Worm (Caenorhabditis elegans) whole organism, young adult: ENCODE measurements around the gene catp-6.
A peak's percentile ranks its signal among the peaks of the same experiment; 100 is the strongest.

Source experiments
- B0035.1 ChIP-seq: sonication (generic microtip); optimal IDR thresholded peaks from 2 replicates; lab custom pipeline; 2016; ENCODE audit warnings: missing genetic modification characterization, mild to moderate bottlenecking, missing compliant biosample characterization, missing genotype, missing genetic modification reagents
- B0261.1 ChIP-seq: sonication (generic microtip); optimal IDR thresholded peaks from 2 replicates; lab custom pipeline; 2016; ENCODE audit warnings: mild to moderate bottlenecking, missing genetic modification characterization, moderate library complexity, missing compliant biosample characterization
- C06A6.2 ChIP-seq: fragments of 200-800 bp; sonication (Bioruptor generic); conservative IDR thresholded peaks from 2 replicates; pipeline ENCODE4 v1.3.6; 2022; ENCODE audit warnings: missing genetic modification characterization, missing compliant biosample characterization
- D2030.7 ChIP-seq: fragments of 200-800 bp; sonication (Bioruptor generic); IDR thresholded peaks from 2 replicates; pipeline ENCODE4 v1.3.6; 2022; ENCODE audit warnings: missing genetic modification reagents, missing genetic modification characterization, missing compliant biosample characterization
- F23B12.7 ChIP-seq: sonication (generic microtip); optimal IDR thresholded peaks from 2 replicates; lab custom pipeline; 2017; ENCODE audit warnings: missing genetic modification characterization, mild to moderate bottlenecking, missing compliant biosample characterization, antibody characterized with exemption, moderate library complexity; ENCODE audit not compliant: insufficient read depth
- F33H1.4 ChIP-seq: fragments of 200-800 bp; sonication (Bioruptor generic); IDR thresholded peaks from 2 replicates; pipeline ENCODE4 v1.3.6; 2022; ENCODE audit warnings: missing genetic modification reagents, missing genetic modification characterization, missing compliant biosample characterization
- F57A8.1 ChIP-seq: fragments of 200-800 bp; sonication (Bioruptor generic); optimal IDR thresholded peaks from 2 replicates; lab custom pipeline; 2018; ENCODE audit warnings: mild to moderate bottlenecking, missing genetic modification characterization, moderate library complexity, missing compliant biosample characterization
- Y53F4B.3 ChIP-seq: fragments of 200-800 bp; sonication (Bioruptor generic); IDR thresholded peaks from 2 replicates; pipeline ENCODE4 v1.3.6; 2022; ENCODE audit warnings: missing genetic modification reagents, missing genetic modification characterization, missing compliant biosample characterization
- Y53G8AR.9 ChIP-seq: fragments of 200-800 bp; sonication (Bioruptor generic); conservative IDR thresholded peaks from 2 replicates; pipeline ENCODE4 v1.3.6; 2022; ENCODE audit warnings: missing genetic modification reagents, missing genetic modification characterization, missing compliant biosample characterization
- Y67H2A.10 ChIP-seq: fragments of 200-800 bp; sonication (Bioruptor generic); conservative IDR thresholded peaks from 2 replicates; pipeline ENCODE4 v1.3.6; 2022; ENCODE audit warnings: missing genetic modification reagents, missing genetic modification characterization, missing compliant biosample characterization
- atf-7 ChIP-seq: sonication (generic microtip); optimal IDR thresholded peaks from 2 replicates; lab custom pipeline; 2017; ENCODE audit warnings: mild to moderate bottlenecking, missing genetic modification characterization, missing compliant biosample characterization
- bed-1 ChIP-seq: fragments of 200-800 bp; sonication (Bioruptor generic); IDR thresholded peaks from 2 replicates; pipeline ENCODE4 v1.3.6; 2022; ENCODE audit warnings: missing genetic modification reagents, missing genetic modification characterization, missing compliant biosample characterization
- cebp-2 ChIP-seq: fragments of 200-800 bp; sonication (Bioruptor generic); IDR thresholded peaks from 2 replicates; pipeline ENCODE4 v1.3.6; 2022; ENCODE audit warnings: missing genetic modification characterization, missing compliant biosample characterization
- ceh-100 ChIP-seq: fragments of 200-800 bp; sonication (Bioruptor generic); IDR thresholded peaks from 2 replicates; pipeline ENCODE4 v1.3.6; 2022; ENCODE audit warnings: missing genetic modification reagents, missing genetic modification characterization, missing compliant biosample characterization
- ceh-91 ChIP-seq: fragments of 200-800 bp; sonication (Bioruptor generic); IDR thresholded peaks from 2 replicates; pipeline ENCODE4 v1.3.6; 2022; ENCODE audit warnings: missing genetic modification reagents, missing genetic modification characterization, missing compliant biosample characterization
- chd-7 ChIP-seq: sonication (generic microtip); optimal IDR thresholded peaks from 2 replicates; lab custom pipeline; 2016; ENCODE audit warnings: mild to moderate bottlenecking, missing genetic modification characterization, moderate library complexity, missing compliant biosample characterization
- dox-1 ChIP-seq: fragments of 200-800 bp; sonication (Bioruptor generic); IDR thresholded peaks from 2 replicates; pipeline ENCODE4 v1.3.6; 2022; ENCODE audit warnings: missing genetic modification reagents, missing genetic modification characterization, missing compliant biosample characterization
- egrh-3 ChIP-seq: fragments of 200-800 bp; sonication (Bioruptor generic); IDR thresholded peaks from 2 replicates; pipeline ENCODE4 v1.3.6; 2022; ENCODE audit warnings: missing genetic modification reagents, missing genetic modification characterization, missing compliant biosample characterization
- ekl-4 ChIP-seq: fragments of 200-800 bp; sonication (Bioruptor generic); IDR thresholded peaks from 2 replicates; pipeline ENCODE4 v1.3.6; 2022; ENCODE audit warnings: missing genetic modification reagents, missing genetic modification characterization, missing compliant biosample characterization
- gei-17 ChIP-seq: fragments of 200-800 bp; sonication (Bioruptor generic); optimal IDR thresholded peaks from 2 replicates; lab custom pipeline; 2018; ENCODE audit warnings: mild to moderate bottlenecking, missing genetic modification characterization, missing compliant biosample characterization
- hlh-12 ChIP-seq: sonication (generic microtip); optimal IDR thresholded peaks from 2 replicates; lab custom pipeline; 2016; ENCODE audit warnings: missing genetic modification characterization, missing compliant biosample characterization
- hsf-1 ChIP-seq: fragments of 200-800 bp; sonication (Bioruptor generic); IDR thresholded peaks from 2 replicates; pipeline ENCODE4 v1.3.6; 2022; ENCODE audit warnings: missing genetic modification reagents, missing genetic modification characterization, missing compliant biosample characterization
- lsl-1 ChIP-seq: fragments of 200-800 bp; sonication (Bioruptor generic); optimal IDR thresholded peaks from 2 replicates; lab custom pipeline; 2018; ENCODE audit warnings: mild to moderate bottlenecking, missing genetic modification characterization, moderate library complexity, missing compliant biosample characterization
- madf-8 ChIP-seq: fragments of 200-800 bp; sonication (Bioruptor generic); conservative IDR thresholded peaks from 2 replicates; pipeline ENCODE4 v1.3.6; 2022; ENCODE audit warnings: missing genetic modification reagents, missing genetic modification characterization, missing compliant biosample characterization
- mel-28 ChIP-seq: sonication (generic microtip); optimal IDR thresholded peaks from 2 replicates; lab custom pipeline; 2016; ENCODE audit warnings: borderline replicate concordance, mild to moderate bottlenecking, missing genetic modification characterization, missing compliant biosample characterization
- nfyb-1 ChIP-seq: fragments of 200-800 bp; sonication (Bioruptor generic); IDR thresholded peaks from 2 replicates; pipeline ENCODE4 v1.3.6; 2022; ENCODE audit warnings: missing genetic modification reagents, missing genetic modification characterization, missing compliant biosample characterization
- nhr-80 ChIP-seq: sonication (generic microtip); optimal IDR thresholded peaks from 2 replicates; lab custom pipeline; 2016; ENCODE audit warnings: missing genetic modification characterization, missing compliant biosample characterization
- pbrm-1 ChIP-seq: fragments of 200-800 bp; sonication (Bioruptor generic); IDR thresholded peaks from 2 replicates; pipeline ENCODE4 v1.3.6; 2022; ENCODE audit warnings: missing genetic modification reagents, missing genetic modification characterization, missing compliant biosample characterization
- rpc-1 ChIP-seq, 2 experiments: fragments of 150-350 bp in 1 of 2; sonication (generic microtip) in 1 of 2; optimal IDR thresholded peaks; 2 replicates each; lab custom pipeline; 2014 to 2018; ENCODE audit warnings: missing biosample characterization in 1 of 2, missing genetic modification characterization in 1 of 2, missing genetic modification reagents in 1 of 2, missing genotype in 1 of 2
- somi-1 ChIP-seq: fragments of 200-800 bp; sonication (Bioruptor generic); optimal IDR thresholded peaks from 2 replicates; lab custom pipeline; 2018; ENCODE audit warnings: mild to moderate bottlenecking, missing genetic modification characterization, missing compliant biosample characterization
- tbp1 ChIP-seq: fragments of 200-800 bp; sonication (Bioruptor generic); optimal IDR thresholded peaks from 2 replicates; lab custom pipeline; 2018; ENCODE audit warnings: mild to moderate bottlenecking, missing genetic modification characterization, missing compliant biosample characterization
- unc-130 ChIP-seq: sonication (generic microtip); optimal IDR thresholded peaks from 2 replicates; lab custom pipeline; 2016; ENCODE audit warnings: missing genetic modification reagents, missing genetic modification characterization, missing compliant biosample characterization
- zfh-2 ChIP-seq: fragments of 200-800 bp; sonication (Bioruptor generic); conservative IDR thresholded peaks from 2 replicates; pipeline ENCODE4 v1.3.6; 2022; ENCODE audit warnings: missing genetic modification reagents, missing genetic modification characterization, missing compliant biosample characterization
- zim-3 ChIP-seq: sonication (generic microtip); optimal IDR thresholded peaks from 2 replicates; lab custom pipeline; 2017; ENCODE audit warnings: mild to moderate bottlenecking, missing genetic modification characterization, moderate library complexity, missing compliant biosample characterization
- ztf-22 ChIP-seq: fragments of 200-800 bp; sonication (Bioruptor generic); optimal IDR thresholded peaks from 2 replicates; lab custom pipeline; 2018; ENCODE audit warnings: mild to moderate bottlenecking, missing genetic modification characterization, moderate library complexity, missing compliant biosample characterization
- ztf-25 ChIP-seq: fragments of 200-800 bp; sonication (Bioruptor generic); IDR thresholded peaks from 2 replicates; pipeline ENCODE4 v1.3.6; 2022; ENCODE audit warnings: missing genetic modification reagents, missing genetic modification characterization, missing compliant biosample characterization
- ztf-28 ChIP-seq: fragments of 200-800 bp; sonication (Bioruptor generic); IDR thresholded peaks from 2 replicates; pipeline ENCODE4 v1.3.6; 2022; ENCODE audit warnings: missing genetic modification reagents, missing genetic modification characterization, missing compliant biosample characterization

catp-6 gene

DNA sequence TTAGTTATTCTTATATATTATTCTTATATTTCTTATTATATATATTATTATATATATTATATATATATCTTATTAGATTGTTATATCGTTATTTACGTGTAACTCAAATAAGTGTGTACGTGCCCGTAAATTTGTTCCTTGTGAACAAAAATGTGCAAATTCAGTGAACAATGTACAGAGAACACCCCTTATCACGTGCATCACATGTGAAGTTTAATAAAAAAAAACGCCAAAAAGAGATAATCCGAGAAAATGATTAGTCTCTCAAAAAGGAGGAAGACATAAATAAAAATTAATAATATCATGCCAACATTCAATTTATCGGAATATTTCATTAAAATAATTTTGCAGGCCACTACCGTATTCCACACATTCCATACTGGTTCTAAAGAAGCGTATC lies 24.7 kb downstream of the catp-6 start:
- TF ChIP-seq zfh-2 (GFP tag; lab: Robert Waterston, UW), result no peak
- TF ChIP-seq ekl-4 (GFP tag; lab: Robert Waterston, UW), result no peak
- TF ChIP-seq madf-8 (GFP tag; lab: Robert Waterston, UW), result no peak
- TF ChIP-seq gei-17 (GFP tag; lab: Kevin White, UChicago), result no peak
- TF ChIP-seq zim-3 (tag; lab: Kevin White, UChicago), result no peak
- no peak for TF ChIP-seq mel-28 (tag; lab: Kevin White, UChicago)
- TF ChIP-seq Y53F4B.3 (GFP tag; lab: Robert Waterston, UW), result no peak
- TF ChIP-seq nfyb-1, result no peak
- no peak for TF ChIP-seq D2030.7 (GFP tag; lab: Robert Waterston, UW)
- no peak for TF ChIP-seq atf-7 (tag; lab: Kevin White, UChicago)
- no peak for TF ChIP-seq rpc-1 (optimal IDR thresholded peaks at IDR 0.05; lab: Kevin White, UChicago)
- no peak for TF ChIP-seq rpc-1 (tag; optimal IDR thresholded peaks at IDR 0.05; lab: Kevin White, UChicago)
- no peak for TF ChIP-seq B0035.1 (tag; lab: Kevin White, UChicago)
- TF ChIP-seq dox-1 (GFP tag; lab: Robert Waterston, UW), result no peak
- TF ChIP-seq bed-1 (GFP tag; lab: Robert Waterston, UW), result no peak
- no peak for TF ChIP-seq ztf-22 (GFP tag; lab: Kevin White, UChicago)
- TF ChIP-seq tbp1, result no peak
- TF ChIP-seq cebp-2 (GFP tag; lab: Robert Waterston, UW), result no peak
- TF ChIP-seq lsl-1 (GFP tag; lab: Kevin White, UChicago), result no peak
- TF ChIP-seq, all 124 proteins: peak for 0

DNA sequence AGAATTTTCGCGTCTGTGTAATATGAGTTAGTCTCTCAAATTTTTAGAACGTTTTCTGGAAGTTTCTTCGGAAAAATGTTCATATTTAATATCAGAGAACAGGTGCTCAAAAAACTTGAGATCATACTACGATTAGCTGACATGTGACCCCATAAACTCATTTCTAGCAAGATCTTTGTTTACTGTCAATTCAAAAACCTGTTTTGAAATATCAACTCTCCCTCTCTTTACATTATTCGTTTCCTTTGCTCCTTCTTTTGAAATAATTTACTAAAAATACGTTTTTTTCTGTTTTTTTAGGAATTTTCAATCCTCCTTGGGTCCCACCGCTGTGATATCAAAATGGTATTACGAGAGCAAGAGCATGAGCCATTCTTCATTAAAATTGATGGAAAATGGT lies 25.3 kb downstream of the catp-6 start, which contains the start of gene fat-4:
TSS of gene fat-4 (plus strand) at position 301 of the 400 bp plus-strand sequence.
- TF ChIP-seq egrh-3 (GFP tag; lab: Robert Waterston, UW), result no peak
- no peak for TF ChIP-seq hsf-1 (GFP tag; lab: Robert Waterston, UW)
- TF ChIP-seq ceh-100 (GFP tag; lab: Robert Waterston, UW), result no peak
- no peak for TF ChIP-seq F57A8.1 (GFP tag; lab: Kevin White, UChicago)
- no peak for TF ChIP-seq pbrm-1 (GFP tag; lab: Robert Waterston, UW)
- no peak for TF ChIP-seq hlh-12 (tag; lab: Kevin White, UChicago)
- no peak for TF ChIP-seq ztf-25 (GFP tag; lab: Robert Waterston, UW)
- TF ChIP-seq C06A6.2, result no peak
- no peak for TF ChIP-seq cebp-2 (GFP tag; lab: Robert Waterston, UW)
- no peak for TF ChIP-seq chd-7
- TF ChIP-seq F23B12.7, result no peak
- no peak for TF ChIP-seq somi-1
- TF ChIP-seq ceh-91 (GFP tag; lab: Robert Waterston, UW), result no peak
- TF ChIP-seq ztf-28 (GFP tag; lab: Robert Waterston, UW), result no peak
- no peak for TF ChIP-seq unc-130
- TF ChIP-seq, all 124 proteins: peak for 0

DNA sequence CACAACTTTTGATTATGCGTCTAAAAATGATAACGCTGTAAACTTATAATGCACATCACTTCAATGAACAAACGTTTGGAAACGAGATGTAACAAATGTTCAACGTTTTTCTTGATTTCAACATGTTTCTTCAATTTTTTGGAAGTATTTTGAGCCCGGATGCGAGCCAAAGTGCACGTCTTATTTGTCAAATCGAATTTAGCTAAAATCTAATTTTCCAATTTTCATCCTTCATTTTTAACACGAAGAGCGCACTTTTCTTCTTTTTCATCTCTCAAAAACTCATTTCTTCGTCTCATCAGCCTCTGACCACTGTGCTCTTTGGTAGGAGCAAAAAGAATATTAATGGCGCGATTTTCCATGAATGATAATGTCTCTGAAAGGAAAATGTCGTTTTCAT lies 26.1 kb downstream of the catp-6 start:
- TF ChIP-seq Y67H2A.10 (GFP tag; lab: Robert Waterston, UW) (no peak), nhr-80 (tag; lab: Kevin White, UChicago) (peak; percentile 50), B0261.1 (tag; lab: Kevin White, UChicago) (no peak), F33H1.4 (no peak), Y53G8AR.9 (GFP tag; lab: Robert Waterston, UW) (0 out of 2 replicates have a peak, but pooled peaks have one; percentile 8)
- TF ChIP-seq, all 124 proteins: peak for 2
